Worm (Caenorhabditis elegans) whole organism, L4 larva: ENCODE data around the gene tor-1.

Experiments
- aly-2 ChIP-seq: sonication (generic microtip); optimal IDR thresholded peaks from 2 replicates; lab custom pipeline; 2018; ENCODE audit warnings: missing biosample characterization, missing genetic modification characterization
- ceh-82 ChIP-seq: sonication (generic microtip); optimal IDR thresholded peaks from 2 replicates; lab custom pipeline; 2017; ENCODE audit warnings: missing biosample characterization, missing genetic modification characterization
- egl-27 ChIP-seq: sonication (generic microtip); optimal IDR thresholded peaks from 3 replicates; lab custom pipeline; 2017; ENCODE audit warnings: missing biosample characterization, missing genetic modification reagents, missing genetic modification characterization
- hif-1 ChIP-seq, 2 experiments: sonication (generic microtip); optimal IDR thresholded peaks; 2 replicates each; lab custom pipeline; 2016 to 2017; ENCODE audit warnings: missing compliant biosample characterization in 2 of 2, missing genetic modification characterization in 2 of 2, missing genetic modification reagents in 2 of 2, missing genotype in 2 of 2, mild to moderate bottlenecking in 1 of 2
- mdt-29 ChIP-seq: fragments of 200-800 bp; sonication (Bioruptor generic); IDR thresholded peaks from 2 replicates; pipeline ENCODE4 v1.3.6; 2022; ENCODE audit warnings: missing genetic modification reagents, missing genetic modification characterization, missing compliant biosample characterization
- nhr-25 ChIP-seq: sonication (generic microtip); optimal IDR thresholded peaks from 2 replicates; lab custom pipeline; 2017; ENCODE audit warnings: missing genetic modification characterization, mild to moderate bottlenecking, missing compliant biosample characterization, antibody characterized with exemption, moderate library complexity, borderline replicate concordance; ENCODE audit not compliant: insufficient read depth
- nhr-28 ChIP-seq: fragments of 150-350 bp; optimal IDR thresholded peaks from 2 replicates; lab custom pipeline; 2014; ENCODE audit warnings: missing biosample characterization, missing genetic modification characterization
- snpc-4 ChIP-seq: fragments of 150-350 bp; optimal IDR thresholded peaks from 2 replicates; lab custom pipeline; 2014; ENCODE audit warnings: missing biosample characterization, missing genetic modification characterization
- unc-39 ChIP-seq: sonication (generic microtip); optimal IDR thresholded peaks from 2 replicates; lab custom pipeline; 2017; ENCODE audit warnings: missing biosample characterization, missing genetic modification characterization

DNA sequence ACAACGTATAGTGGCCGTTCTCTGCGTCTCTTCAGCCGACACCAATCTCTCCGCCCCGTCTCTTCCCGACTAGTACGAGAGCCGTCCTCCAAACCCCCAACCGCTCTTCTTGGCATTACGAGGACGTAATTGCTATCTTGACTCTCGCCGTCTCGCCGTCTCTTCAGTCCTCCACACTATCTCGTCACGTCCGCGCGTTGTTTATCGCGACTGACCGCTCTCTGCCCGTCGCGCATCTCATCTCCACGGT is 47.8 kb upstream of the tor-1 start:
- no peak for TF ChIP-seq ceh-82 (tag; lab: Kevin White, UChicago)
- no peak for TF ChIP-seq hif-1 (tag; optimal IDR thresholded peaks at IDR 0.05; lab: Kevin White, UChicago)
- no peak for TF ChIP-seq aly-2 (tag; lab: Kevin White, UChicago)
- no peak for TF ChIP-seq mdt-29 (GFP tag; lab: Robert Waterston, UW)
- TF ChIP-seq nhr-28 (tag; lab: Kevin White, UChicago): no peak
- TF ChIP-seq snpc-4 (tag; lab: Kevin White, UChicago): no peak
- no peak for TF ChIP-seq unc-39 (tag; lab: Kevin White, UChicago)
- TF ChIP-seq egl-27 (tag; lab: Kevin White, UChicago): no peak
- no peak for TF ChIP-seq nhr-25 (tag; lab: Kevin White, UChicago)
